Worm (Caenorhabditis elegans): ENCODE measurements around the gene Y46G5A.22.

Y46G5A.22 gene

ce11 chrII:12818488-12818887 is at the start of gene Y46G5A.22:
Y46G5A.22 (minus strand) TSS chrII:12818588.
- no peak for TF ChIP-seq B0019.2 (GFP tag; conservative IDR thresholded peaks at IDR 0.05)
- TF ChIP-seq madf-6 (GFP tag; IDR thresholded peaks at IDR 0.05) = no peak
- TF ChIP-seq ceh-79 (tag; optimal IDR thresholded peaks at IDR 0.05) = no peak
- no peak for TF ChIP-seq nfya-1 (tag; optimal IDR thresholded peaks at IDR 0.05; ENCODE audit: borderline replicate concordance, insufficient read depth)
- TF ChIP-seq C17E4.6 (GFP tag; IDR thresholded peaks at IDR 0.05) = no peak

ce11 chrII:12866079-12866478 is 47.7 kb upstream of the Y46G5A.22 start:
- TF ChIP-seq aptf-2 (GFP tag; conservative IDR thresholded peaks at IDR 0.05) (0 out of 2 replicates have a peak, but pooled peaks have one; percentile 10), lin-54 (GFP tag; optimal IDR thresholded peaks at IDR 0.05) (no peak), F33H1.4 (GFP tag; IDR thresholded peaks at IDR 0.05) (0 out of 2 replicates have a peak, but pooled peaks have one; percentile 5), let-607 (tag; optimal IDR thresholded peaks at IDR 0.05) (no peak), attf-6 (GFP tag; IDR thresholded peaks at IDR 0.05) (peak; percentile 36; the same call in 1 of the 2 replicates), ekl-4 (GFP tag; IDR thresholded peaks at IDR 0.05) (peak; percentile 18; the same call in 1 of the 2 replicates), nfyb-1 (GFP tag; IDR thresholded peaks at IDR 0.05) (0 out of 2 replicates have a peak, but pooled peaks have one; percentile 15), hsf-1 (GFP tag; IDR thresholded peaks at IDR 0.05) (0 out of 2 replicates have a peak, but pooled peaks have one; percentile 30), madf-3 (GFP tag; IDR thresholded peaks at IDR 0.05) (peak; percentile 78; the same call in 1 of the 2 replicates), F52B5.7 (tag; optimal IDR thresholded peaks at IDR 0.05) (peak; percentile 17), ztf-18 (tag; optimal IDR thresholded peaks at IDR 0.05) (no peak)

ce11 chrII:12865604-12866003 is 47.2 kb upstream of the Y46G5A.22 start, which contains the start of gene snf-5:
snf-5 (minus strand) TSS chrII:12865785.
- TF ChIP-seq rec-8 (tag; optimal IDR thresholded peaks at IDR 0.05) (no peak), attf-5 (GFP tag; optimal IDR thresholded peaks at IDR 0.05) (no peak), repo-1 (tag; optimal IDR thresholded peaks at IDR 0.05) (no peak), zim-3 (tag; optimal IDR thresholded peaks at IDR 0.05) (no peak), F57C9.4 (tag; optimal IDR thresholded peaks at IDR 0.05) (no peak), pbrm-1 (GFP tag; IDR thresholded peaks at IDR 0.05) (no peak), Y95B8A.8 (GFP tag; IDR thresholded peaks at IDR 0.05) (no peak), madf-8 (GFP tag; conservative IDR thresholded peaks at IDR 0.05) (no peak), T26A5.8 (tag; optimal IDR thresholded peaks at IDR 0.05) (no peak), let-526 (GFP tag; IDR thresholded peaks at IDR 0.05) (no peak), ztf-6 (GFP tag; IDR thresholded peaks at IDR 0.05) (no peak), F57A8.1 (GFP tag; optimal IDR thresholded peaks at IDR 0.05) (no peak), egl-18 (GFP tag; IDR thresholded peaks at IDR 0.05) (no peak), hlh-12 (tag; optimal IDR thresholded peaks at IDR 0.05) (no peak), ztf-26 (tag; optimal IDR thresholded peaks at IDR 0.05) (no peak), nhr-179 (tag; optimal IDR thresholded peaks at IDR 0.05) (no peak), snpc-1.1 (tag; optimal IDR thresholded peaks at IDR 0.05; ENCODE audit: insufficient read depth) (no peak), mel-28 (tag; optimal IDR thresholded peaks at IDR 0.05; ENCODE audit: borderline replicate concordance) (no peak), hlh-26 (GFP tag; conservative IDR thresholded peaks at IDR 0.05) (no peak)

- no peak for TF ChIP-seq madf-8 (GFP tag; conservative IDR thresholded peaks at IDR 0.05)
- TF ChIP-seq ceh-79 (tag; optimal IDR thresholded peaks at IDR 0.05) = no peak
- no peak for TF ChIP-seq pbrm-1 (GFP tag; IDR thresholded peaks at IDR 0.05)
- no peak for TF ChIP-seq ztf-3 (GFP tag; optimal IDR thresholded peaks at IDR 0.05)
- no peak for TF ChIP-seq C17E4.6 (GFP tag; IDR thresholded peaks at IDR 0.05)
- TF ChIP-seq fkh-3 (tag; optimal IDR thresholded peaks at IDR 0.05) = no peak
- no peak for TF ChIP-seq nfya-1 (tag; optimal IDR thresholded peaks at IDR 0.05; ENCODE audit: borderline replicate concordance, insufficient read depth)
- no peak for TF ChIP-seq F22D6.2 (tag; optimal IDR thresholded peaks at IDR 0.05)
- TF ChIP-seq ztf-26 (tag; optimal IDR thresholded peaks at IDR 0.05) = no peak
- TF ChIP-seq Y79H2A.3 (GFP tag; conservative IDR thresholded peaks at IDR 0.05) = no peak
Measured at ce11 chrII:12855900-12856299, 37.5 kb upstream of the Y46G5A.22 start, which contains the start of gene Y46G5A.29. Y46G5A.29 (plus strand) TSS chrII:12856200.
